Worm (Caenorhabditis elegans) whole organism, late embryonic: Measurements from ENCODE around the gene F46B6.4.

ENCODE experiments used
- K02D7.2 ChIP-seq: sonication (generic microtip); optimal IDR thresholded peaks from 2 replicates; lab custom pipeline; 2017; ENCODE audit warnings: mild to moderate bottlenecking, missing genetic modification characterization, missing compliant biosample characterization
- K09A11.1 ChIP-seq: sonication (generic microtip); optimal IDR thresholded peaks from 2 replicates; lab custom pipeline; 2017; ENCODE audit warnings: antibody characterized with exemption, mild to moderate bottlenecking, missing genetic modification characterization, missing compliant biosample characterization; ENCODE audit not compliant: insufficient read depth
- ahr-1 ChIP-seq: sonication (generic microtip); optimal IDR thresholded peaks from 2 replicates; lab custom pipeline; 2016; ENCODE audit warnings: missing genetic modification characterization, missing compliant biosample characterization
- ama-1 ChIP-seq: fragments of 150-350 bp; optimal IDR thresholded peaks from 2 replicates; lab custom pipeline; 2014
- ceh-31 ChIP-seq: sonication (generic microtip); optimal IDR thresholded peaks from 2 replicates; lab custom pipeline; 2016; ENCODE audit warnings: missing genetic modification characterization, missing compliant biosample characterization
- ceh-45 ChIP-seq: fragments of 200-800 bp; sonication (Bioruptor generic); IDR thresholded peaks from 2 replicates; pipeline ENCODE4 v1.3.6; 2022; ENCODE audit warnings: missing genetic modification reagents, missing genetic modification characterization, missing compliant biosample characterization
- che-1 ChIP-seq: sonication (generic microtip); optimal IDR thresholded peaks from 2 replicates; lab custom pipeline; 2016; ENCODE audit warnings: mild to moderate bottlenecking, missing genetic modification characterization, missing compliant biosample characterization
- dmd-4 ChIP-seq: sonication (generic microtip); optimal IDR thresholded peaks from 2 replicates; lab custom pipeline; 2016; ENCODE audit warnings: borderline replicate concordance, missing genetic modification characterization, missing compliant biosample characterization
- dve-1 ChIP-seq: sonication (generic microtip); optimal IDR thresholded peaks from 2 replicates; lab custom pipeline; 2017; ENCODE audit warnings: antibody characterized with exemption, mild to moderate bottlenecking, missing genetic modification characterization, missing compliant biosample characterization
- elt-2 ChIP-seq: sonication (generic microtip); optimal IDR thresholded peaks from 2 replicates; lab custom pipeline; 2016; ENCODE audit warnings: missing genetic modification reagents, missing genetic modification characterization, missing compliant biosample characterization
- fkh-10 ChIP-seq: fragments of 150-350 bp; optimal IDR thresholded peaks from 2 replicates; lab custom pipeline; 2014; ENCODE audit warnings: missing biosample characterization, missing genetic modification reagents, missing genetic modification characterization
- fkh-6 ChIP-seq: sonication (generic microtip); optimal IDR thresholded peaks from 2 replicates; lab custom pipeline; 2016; ENCODE audit warnings: missing genetic modification characterization, missing compliant biosample characterization
- gmeb-2 ChIP-seq: sonication (generic microtip); optimal IDR thresholded peaks from 2 replicates; lab custom pipeline; 2016; ENCODE audit warnings: missing genetic modification characterization, inconsistent platforms, missing compliant biosample characterization
- hlh-15 ChIP-seq: sonication (generic microtip); optimal IDR thresholded peaks from 2 replicates; lab custom pipeline; 2016; ENCODE audit warnings: missing genetic modification characterization, missing compliant biosample characterization
- hlh-6 ChIP-seq: sonication (generic microtip); optimal IDR thresholded peaks from 2 replicates; lab custom pipeline; 2016; ENCODE audit warnings: missing genotype, missing genetic modification characterization, missing compliant biosample characterization
- hlh-8 ChIP-seq: sonication (generic microtip); optimal IDR thresholded peaks from 2 replicates; lab custom pipeline; 2016; ENCODE audit warnings: missing genotype, missing genetic modification characterization, missing compliant biosample characterization
- lin-11 ChIP-seq: fragments of 200-800 bp; sonication (Bioruptor generic); optimal IDR thresholded peaks from 2 replicates; lab custom pipeline; 2018; ENCODE audit warnings: mild to moderate bottlenecking, missing genetic modification characterization, missing compliant biosample characterization
- mec-3 ChIP-seq: sonication (generic microtip); optimal IDR thresholded peaks from 2 replicates; lab custom pipeline; 2016; ENCODE audit warnings: borderline replicate concordance, missing genetic modification characterization, missing compliant biosample characterization
- nfya-1 ChIP-seq: sonication (generic microtip); optimal IDR thresholded peaks from 2 replicates; lab custom pipeline; 2017; ENCODE audit warnings: missing genetic modification characterization, mild to moderate bottlenecking, missing compliant biosample characterization, antibody characterized with exemption, moderate library complexity
- pqm-1 ChIP-seq: sonication (generic microtip); optimal IDR thresholded peaks from 2 replicates; lab custom pipeline; 2016; ENCODE audit warnings: missing genetic modification characterization, missing compliant biosample characterization
- sdc-2 ChIP-seq: sonication (generic microtip); optimal IDR thresholded peaks from 2 replicates; lab custom pipeline; 2016; ENCODE audit warnings: missing genotype, missing genetic modification characterization, missing compliant biosample characterization
- sox-4 ChIP-seq: sonication (generic microtip); optimal IDR thresholded peaks from 2 replicates; lab custom pipeline; 2017; ENCODE audit warnings: mild to moderate bottlenecking, missing genetic modification characterization, inconsistent platforms, missing compliant biosample characterization
- tbx-2 ChIP-seq: sonication (generic microtip); optimal IDR thresholded peaks from 2 replicates; lab custom pipeline; 2016; ENCODE audit warnings: missing genetic modification characterization, missing compliant biosample characterization
- tbx-7 ChIP-seq: sonication (generic microtip); optimal IDR thresholded peaks from 2 replicates; lab custom pipeline; 2016; ENCODE audit warnings: missing genotype, missing genetic modification characterization, missing compliant biosample characterization
- ttx-3 ChIP-seq: sonication (generic microtip); optimal IDR thresholded peaks from 2 replicates; lab custom pipeline; 2016; ENCODE audit warnings: missing genetic modification reagents, missing genetic modification characterization, missing compliant biosample characterization
- unc-55 ChIP-seq: sonication (generic microtip); optimal IDR thresholded peaks from 2 replicates; lab custom pipeline; 2017; ENCODE audit warnings: missing biosample characterization, missing genetic modification reagents, missing genetic modification characterization
- zip-5 ChIP-seq: sonication (generic microtip); optimal IDR thresholded peaks from 2 replicates; lab custom pipeline; 2016; ENCODE audit warnings: missing genetic modification characterization, missing compliant biosample characterization

The F46B6.4 gene

ce11 chrV:9730743-9731706 lies 48.3 kb downstream of the F46B6.4 start (continued):
- TF ChIP-seq dve-1 (tag; lab: Kevin White, UChicago) (peak; percentile 64), unc-55 (GFP tag; lab: Kevin White, UChicago) (peak; percentile 96), tbx-7 (tag; lab: Kevin White, UChicago) (peak; percentile 38), sox-4 (tag; lab: Kevin White, UChicago) (peak; percentile 52), fkh-6 (tag; lab: Kevin White, UChicago) (no peak), nfya-1 (peak; percentile 100), ahr-1 (peak; percentile 70), tbx-2 (tag; lab: Kevin White, UChicago) (peak; percentile 95), sdc-2 (tag; lab: Kevin White, UChicago) (peak; percentile 67), ama-1 (lab: Kevin White, UChicago) (peak; percentile 91), hlh-15 (no peak), gmeb-2 (tag; lab: Kevin White, UChicago) (no peak), K09A11.1 (tag; lab: Kevin White, UChicago) (peak; percentile 15), hlh-8 (tag; lab: Kevin White, UChicago) (peak; percentile 88), che-1 (tag; lab: Kevin White, UChicago) (peak; percentile 56), hlh-6 (tag; lab: Kevin White, UChicago) (peak; percentile 60), K02D7.2 (tag; lab: Kevin White, UChicago) (no peak), fkh-10 (GFP tag; lab: Kevin White, UChicago) (peak; percentile 75), mec-3 (tag; lab: Kevin White, UChicago) (peak; percentile 38), lin-11 (tag; lab: Kevin White, UChicago) (no peak), ceh-45 (no peak), pqm-1 (tag; lab: Kevin White, UChicago) (peak; percentile 79), dmd-4 (tag; lab: Kevin White, UChicago) (peak; percentile 72)

ce11 chrV:9729462-9730162 lies 49.7 kb downstream of the F46B6.4 start, which contains the start of the genes aagr-3 and drap-1:
aagr-3 (minus strand) TSS chrV:9729512.
drap-1 (plus strand) TSS chrV:9730106.
- TF ChIP-seq nfya-1 (peak; percentile 45), zip-5 (no peak), ceh-31 (tag; lab: Kevin White, UChicago) (peak; percentile 2), ttx-3 (no peak), elt-2 (tag; lab: Kevin White, UChicago) (peak; percentile 14)
